Worm (Caenorhabditis elegans) whole organism, L4 larva: Measurements from ENCODE around the gene M04D8.8.

ENCODE experiments used
- ces-1 ChIP-seq: fragments of 150-350 bp; sonication (generic microtip); optimal IDR thresholded peaks from 4 replicates; lab custom pipeline; 2014; ENCODE audit warnings: missing biosample characterization, missing genetic modification reagents, missing genetic modification characterization
- fos-1 ChIP-seq: fragments of 150-350 bp; optimal IDR thresholded peaks from 2 replicates; lab custom pipeline; 2014; ENCODE audit warnings: missing biosample characterization, missing genetic modification characterization
- lsy-2 ChIP-seq, 2 experiments: fragments of 150-350 bp in 1 of 2; sonication (generic microtip) in 1 of 2; optimal IDR thresholded peaks; 2 replicates each; lab custom pipeline; 2014 to 2017; ENCODE audit warnings: missing biosample characterization in 2 of 2, missing genetic modification characterization in 2 of 2
- nhr-11 ChIP-seq: fragments of 150-350 bp; optimal IDR thresholded peaks from 2 replicates; lab custom pipeline; 2014; ENCODE audit warnings: missing biosample characterization, missing genetic modification characterization
- nhr-25 ChIP-seq: sonication (generic microtip); optimal IDR thresholded peaks from 2 replicates; lab custom pipeline; 2017; ENCODE audit warnings: missing genetic modification characterization, mild to moderate bottlenecking, missing compliant biosample characterization, antibody characterized with exemption, moderate library complexity, borderline replicate concordance; ENCODE audit not compliant: insufficient read depth
- saeg-2 ChIP-seq: fragments of 200-800 bp; sonication (Bioruptor generic); IDR thresholded peaks from 2 replicates; pipeline ENCODE4 v1.3.6; 2022; ENCODE audit warnings: missing genetic modification reagents, missing genetic modification characterization, missing compliant biosample characterization
- skn-1 ChIP-seq: fragments of 150-350 bp; optimal IDR thresholded peaks from 2 replicates; lab custom pipeline; 2014; ENCODE audit warnings: missing biosample characterization, missing genetic modification characterization
- tra-1 ChIP-seq: fragments of 200-800 bp; sonication (Bioruptor generic); IDR thresholded peaks from 2 replicates; pipeline ENCODE4 v1.3.6; 2022; ENCODE audit warnings: missing genetic modification reagents, missing genetic modification characterization, missing compliant biosample characterization

ce11 chrIII:9988352-9988751, 45.6 kb upstream of the M04D8.8 start, which contains the start of gene C05B5.1:
- TF ChIP-seq saeg-2 (GFP tag; lab: Robert Waterston, UW) = no peak
- no peak for TF ChIP-seq fos-1 (tag; lab: Kevin White, UChicago)
- no peak for TF ChIP-seq nhr-25 (tag; lab: Kevin White, UChicago)
- TF ChIP-seq skn-1 (tag; lab: Kevin White, UChicago) = no peak
- no peak for TF ChIP-seq lsy-2 (tag; optimal IDR thresholded peaks at IDR 0.05; lab: Kevin White, UChicago)
- no peak for TF ChIP-seq tra-1 (GFP tag; lab: Robert Waterston, UW)
- TF ChIP-seq ces-1 (GFP tag; lab: Kevin White, UChicago) = no peak
- no peak for TF ChIP-seq nhr-11
